Fruit fly (Drosophila melanogaster) S2 (cell line): Measurements from ENCODE around the gene ppk30.

Experiments used
- CG8478 ChIP-seq: fragments of >200 bp; optimal IDR thresholded peaks from 2 replicates; lab custom pipeline; 2018
- CTCF ChIP-seq, 2 experiments: fragments of >200 bp; optimal IDR thresholded peaks; 2 replicates each; lab custom pipeline; 2018

The ppk30 gene

dm6 chr3R:29716782-29717317, 47.9 kb downstream of the ppk30 start, which contains the start of gene Obp99b:
Gene Obp99b (minus strand): TSS chr3R:29716896.
- TF ChIP-seq CG8478 (no peak), CTCF (optimal IDR thresholded peaks at IDR 0.05; lab: Kevin White, UChicago) (peak; percentile 96 to 98)

dm6 chr3R:29717519-29717918, 48.6 kb downstream of the ppk30 start:
- TF ChIP-seq CG8478 (no peak), CTCF (optimal IDR thresholded peaks at IDR 0.05; lab: Kevin White, UChicago) (no peak)

- TF ChIP-seq CG8478 = no peak
- no peak for TF ChIP-seq CTCF (optimal IDR thresholded peaks at IDR 0.05; lab: Kevin White, UChicago)
Observed at dm6 chr3R:29718363-29718762, 49.4 kb downstream of the ppk30 start, which contains the start of gene CG15506. Gene CG15506 (plus strand): TSS chr3R:29718663.
